Worm (Caenorhabditis elegans) whole organism, young adult: ENCODE results near the gene Y39B6A.13.

Experiments used
- C06A6.2 ChIP-seq: fragments of 200-800 bp; sonication (Bioruptor generic); conservative IDR thresholded peaks from 2 replicates; pipeline ENCODE4 v1.3.6; 2022; ENCODE audit warnings: missing genetic modification characterization, missing compliant biosample characterization
- C17E4.6 ChIP-seq: fragments of 200-800 bp; sonication (Bioruptor generic); IDR thresholded peaks from 2 replicates; pipeline ENCODE4 v1.3.6; 2022; ENCODE audit warnings: missing genetic modification reagents, missing genetic modification characterization, missing compliant biosample characterization
- F10E7.11 ChIP-seq: sonication (generic microtip); optimal IDR thresholded peaks from 2 replicates; lab custom pipeline; 2017; ENCODE audit warnings: mild to moderate bottlenecking, missing genetic modification characterization, moderate library complexity, missing compliant biosample characterization
- F55B11.4 ChIP-seq: sonication (generic microtip); optimal IDR thresholded peaks from 2 replicates; lab custom pipeline; 2016; ENCODE audit warnings: missing compliant biosample characterization, missing genetic modification characterization, borderline replicate concordance; ENCODE audit not compliant: insufficient read depth
- Y53F4B.3 ChIP-seq: fragments of 200-800 bp; sonication (Bioruptor generic); IDR thresholded peaks from 2 replicates; pipeline ENCODE4 v1.3.6; 2022; ENCODE audit warnings: missing genetic modification reagents, missing genetic modification characterization, missing compliant biosample characterization
- Y56A3A.18 ChIP-seq: fragments of 200-800 bp; sonication (Bioruptor generic); IDR thresholded peaks from 2 replicates; pipeline ENCODE4 v1.3.6; 2022; ENCODE audit warnings: missing genetic modification reagents, missing genetic modification characterization, missing compliant biosample characterization
- Y67H2A.10 ChIP-seq: fragments of 200-800 bp; sonication (Bioruptor generic); conservative IDR thresholded peaks from 2 replicates; pipeline ENCODE4 v1.3.6; 2022; ENCODE audit warnings: missing genetic modification reagents, missing genetic modification characterization, missing compliant biosample characterization
- Y79H2A.3 ChIP-seq: fragments of 200-800 bp; sonication (Bioruptor generic); conservative IDR thresholded peaks from 2 replicates; pipeline ENCODE4 v1.3.6; 2022; ENCODE audit warnings: missing genetic modification reagents, missing genetic modification characterization, missing compliant biosample characterization
- Y95B8A.8 ChIP-seq: fragments of 200-800 bp; sonication (Bioruptor generic); IDR thresholded peaks from 2 replicates; pipeline ENCODE4 v1.3.6; 2022; ENCODE audit warnings: missing genetic modification reagents, missing genetic modification characterization, missing compliant biosample characterization
- aptf-2 ChIP-seq: fragments of 200-800 bp; sonication (Bioruptor generic); conservative IDR thresholded peaks from 2 replicates; pipeline ENCODE4 v1.3.6; 2022; ENCODE audit warnings: missing genetic modification reagents, missing genetic modification characterization, missing compliant biosample characterization
- atf-7 ChIP-seq: sonication (generic microtip); optimal IDR thresholded peaks from 2 replicates; lab custom pipeline; 2017; ENCODE audit warnings: mild to moderate bottlenecking, missing genetic modification characterization, missing compliant biosample characterization
- attf-3 ChIP-seq: fragments of 200-800 bp; sonication (Bioruptor generic); conservative IDR thresholded peaks from 2 replicates; pipeline ENCODE4 v1.3.6; 2022; ENCODE audit warnings: missing genetic modification reagents, missing genetic modification characterization, missing compliant biosample characterization
- bed-2 ChIP-seq: fragments of 200-800 bp; sonication (Bioruptor generic); IDR thresholded peaks from 2 replicates; pipeline ENCODE4 v1.3.6; 2022; ENCODE audit warnings: missing genetic modification reagents, missing genetic modification characterization, missing compliant biosample characterization
- cebp-1 ChIP-seq, 2 experiments: fragments of 200-800 bp in 1 of 2; sonication (Bioruptor generic) in 1 of 2; sonication (generic microtip) in 1 of 2; IDR thresholded peaks in 1 of 2; optimal IDR thresholded peaks in 1 of 2; 2 replicates each; pipeline versions ENCODE4 v1.3.6 to Lab custom; 2017 to 2022; ENCODE audit warnings: missing compliant biosample characterization in 2 of 2, missing genetic modification characterization in 2 of 2, mild to moderate bottlenecking in 1 of 2, missing genetic modification reagents in 1 of 2, moderate library complexity in 1 of 2
- cebp-2 ChIP-seq: fragments of 200-800 bp; sonication (Bioruptor generic); IDR thresholded peaks from 2 replicates; pipeline ENCODE4 v1.3.6; 2022; ENCODE audit warnings: missing genetic modification characterization, missing compliant biosample characterization
- ceh-91 ChIP-seq: fragments of 200-800 bp; sonication (Bioruptor generic); IDR thresholded peaks from 2 replicates; pipeline ENCODE4 v1.3.6; 2022; ENCODE audit warnings: missing genetic modification reagents, missing genetic modification characterization, missing compliant biosample characterization
- chd-7 ChIP-seq: sonication (generic microtip); optimal IDR thresholded peaks from 2 replicates; lab custom pipeline; 2016; ENCODE audit warnings: mild to moderate bottlenecking, missing genetic modification characterization, moderate library complexity, missing compliant biosample characterization
- efl-1 ChIP-seq: fragments of 150-350 bp; optimal IDR thresholded peaks from 2 replicates; lab custom pipeline; 2014; ENCODE audit warnings: missing biosample characterization, missing genetic modification reagents, missing genetic modification characterization
- egl-44 ChIP-seq: fragments of 200-800 bp; sonication (Bioruptor generic); IDR thresholded peaks from 2 replicates; pipeline ENCODE4 v1.3.6; 2022; ENCODE audit warnings: missing genetic modification reagents, missing genetic modification characterization, missing compliant biosample characterization
- egrh-3 ChIP-seq: fragments of 200-800 bp; sonication (Bioruptor generic); IDR thresholded peaks from 2 replicates; pipeline ENCODE4 v1.3.6; 2022; ENCODE audit warnings: missing genetic modification reagents, missing genetic modification characterization, missing compliant biosample characterization
- hlh-12 ChIP-seq: sonication (generic microtip); optimal IDR thresholded peaks from 2 replicates; lab custom pipeline; 2016; ENCODE audit warnings: missing genetic modification characterization, missing compliant biosample characterization
- lin-35 ChIP-seq, 3 experiments: fragments of 150-350 bp in 2 of 3; sonication (generic microtip) in 1 of 3; optimal IDR thresholded peaks; 2 replicates each; lab custom pipeline; 2014 to 2018; ENCODE audit warnings: missing biosample characterization in 3 of 3, missing genetic modification characterization in 3 of 3, missing genetic modification reagents in 3 of 3
- mes-4 ChIP-seq: sonication (generic microtip); optimal IDR thresholded peaks from 2 replicates; lab custom pipeline; 2016; ENCODE audit warnings: missing genotype, missing genetic modification characterization, missing compliant biosample characterization
- mxl-1 ChIP-seq: sonication (generic microtip); optimal IDR thresholded peaks from 2 replicates; lab custom pipeline; 2016; ENCODE audit warnings: missing genetic modification characterization, missing compliant biosample characterization
- nfya-1 ChIP-seq: sonication (generic microtip); optimal IDR thresholded peaks from 2 replicates; lab custom pipeline; 2017; ENCODE audit warnings: antibody characterized with exemption, missing compliant biosample characterization, missing genetic modification characterization, borderline replicate concordance; ENCODE audit not compliant: insufficient read depth
- nfyb-1 ChIP-seq: fragments of 200-800 bp; sonication (Bioruptor generic); IDR thresholded peaks from 2 replicates; pipeline ENCODE4 v1.3.6; 2022; ENCODE audit warnings: missing genetic modification reagents, missing genetic modification characterization, missing compliant biosample characterization
- pha-4 ChIP-seq: fragments of 150-350 bp; sonication (generic microtip); optimal IDR thresholded peaks from 2 replicates; lab custom pipeline; 2014; ENCODE audit warnings: missing biosample characterization, missing genetic modification reagents, missing genetic modification characterization
- rcor-1 ChIP-seq: fragments of 200-800 bp; sonication (Bioruptor generic); IDR thresholded peaks from 2 replicates; pipeline ENCODE4 v1.3.6; 2022; ENCODE audit warnings: missing genetic modification reagents, missing genetic modification characterization, missing compliant biosample characterization
- rpc-1 ChIP-seq, 2 experiments: fragments of 150-350 bp in 1 of 2; sonication (generic microtip) in 1 of 2; optimal IDR thresholded peaks; 2 replicates each; lab custom pipeline; 2014 to 2018; ENCODE audit warnings: missing biosample characterization in 1 of 2, missing genetic modification characterization in 1 of 2, missing genetic modification reagents in 1 of 2, missing genotype in 1 of 2
- sptf-2 ChIP-seq: fragments of 200-800 bp; sonication (Bioruptor generic); optimal IDR thresholded peaks from 2 replicates; lab custom pipeline; 2018; ENCODE audit warnings: mild to moderate bottlenecking, missing genetic modification characterization, missing compliant biosample characterization
- zfh-2 ChIP-seq: fragments of 200-800 bp; sonication (Bioruptor generic); conservative IDR thresholded peaks from 2 replicates; pipeline ENCODE4 v1.3.6; 2022; ENCODE audit warnings: missing genetic modification reagents, missing genetic modification characterization, missing compliant biosample characterization
- ztf-25 ChIP-seq: fragments of 200-800 bp; sonication (Bioruptor generic); IDR thresholded peaks from 2 replicates; pipeline ENCODE4 v1.3.6; 2022; ENCODE audit warnings: missing genetic modification reagents, missing genetic modification characterization, missing compliant biosample characterization
- ztf-6 ChIP-seq: fragments of 200-800 bp; sonication (Bioruptor generic); IDR thresholded peaks from 2 replicates; pipeline ENCODE4 v1.3.6; 2022; ENCODE audit warnings: missing genetic modification reagents, missing genetic modification characterization, missing compliant biosample characterization

The Y39B6A.13 gene

DNA sequence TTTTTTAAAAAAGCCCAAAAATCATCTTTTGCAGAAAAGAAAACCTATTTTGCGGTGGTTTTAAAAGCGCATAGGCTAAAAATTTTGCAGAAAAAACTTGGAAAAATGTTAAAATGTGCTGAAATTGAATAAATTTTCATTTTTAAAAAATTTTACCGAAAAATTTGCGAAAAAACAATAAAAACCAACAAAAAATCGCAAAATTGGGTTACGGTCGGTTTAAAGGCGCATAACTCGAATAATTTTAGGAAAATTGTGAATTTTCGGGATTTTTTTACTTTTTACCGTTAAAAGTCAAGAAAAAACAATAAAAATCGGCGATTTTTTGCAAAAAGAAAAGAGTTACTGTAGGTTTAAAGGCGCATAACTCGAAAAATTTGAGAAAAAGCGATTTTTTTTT, 6.0 kb upstream of the Y39B6A.13 start (continued):
- no peak for TF ChIP-seq Y67H2A.10

DNA sequence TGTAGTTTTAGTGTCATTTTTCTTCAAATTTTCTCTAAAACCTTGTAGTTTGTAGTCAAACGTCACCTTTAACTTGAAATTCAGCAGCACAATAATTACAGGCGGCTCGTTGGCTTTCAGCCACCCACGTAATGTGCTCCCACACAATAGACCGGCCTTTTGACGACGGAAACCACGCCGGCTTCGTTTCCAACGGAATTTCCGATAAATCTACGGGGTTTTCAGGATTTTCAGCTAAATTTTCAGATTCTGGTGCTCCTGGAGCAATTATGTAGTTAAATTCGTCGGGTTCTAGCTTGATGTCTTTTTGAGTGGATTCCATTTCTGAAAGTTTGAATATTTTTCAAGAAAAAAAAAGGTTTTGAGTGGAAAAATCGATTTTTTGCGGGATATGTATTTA, 5.4 kb upstream of the Y39B6A.13 start, which contains the start of gene bed-1:
Gene bed-1, minus strand, starts transcription at position 337 of the 400 bp plus-strand sequence.
- TF ChIP-seq egrh-3 (no peak), sptf-2 (GFP tag; lab: Kevin White, UChicago) (no peak), efl-1 (GFP tag; lab: Kevin White, UChicago) (no peak), C06A6.2 (GFP tag; lab: Robert Waterston, UW) (no peak), pha-4 (no peak), ztf-6 (GFP tag; lab: Robert Waterston, UW) (no peak), mxl-1 (no peak), rcor-1 (no peak)

DNA sequence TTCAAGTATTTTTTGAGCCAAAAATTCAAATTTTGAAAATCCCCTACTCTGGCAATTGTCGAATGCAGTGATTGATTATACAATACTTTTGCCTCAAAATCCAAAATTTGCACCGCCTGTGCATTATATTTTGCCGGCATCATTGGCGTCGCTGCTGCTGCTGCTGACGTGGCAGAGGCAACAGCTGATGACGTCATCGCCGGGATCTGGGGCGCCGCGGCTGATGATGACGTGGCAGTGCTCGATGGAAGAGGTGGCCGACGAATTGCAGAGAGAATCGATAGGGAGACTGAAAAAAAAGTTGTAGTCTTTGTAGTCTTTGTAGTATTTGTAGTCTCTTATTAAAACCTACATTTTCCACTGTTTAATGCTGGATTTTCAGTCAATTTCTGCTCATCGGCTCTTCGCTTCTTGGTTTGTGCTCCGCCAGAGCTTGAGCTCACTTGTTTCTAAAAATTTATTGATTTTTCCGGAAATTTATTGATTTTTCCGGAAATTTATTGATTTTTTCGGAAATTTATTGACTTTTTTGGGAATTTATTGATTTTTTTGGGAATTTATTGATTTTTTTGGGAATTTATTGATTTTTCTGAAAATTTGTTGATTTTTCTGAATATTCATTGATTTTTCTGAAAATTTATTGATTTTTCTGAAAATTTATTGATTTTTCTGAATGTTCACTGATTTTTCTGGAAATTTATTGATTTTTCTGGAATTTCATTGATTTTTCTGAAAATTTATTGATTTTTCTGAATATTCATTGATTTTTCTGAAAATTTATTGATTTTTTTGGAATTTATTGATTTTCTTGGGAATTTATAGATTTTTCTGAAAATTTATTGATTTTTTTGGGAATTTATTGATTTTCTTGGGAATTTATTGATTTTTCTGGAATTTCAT, 1.8 kb upstream of the Y39B6A.13 start:
- TF ChIP-seq attf-3 (GFP tag; lab: Robert Waterston, UW) (no peak), zfh-2 (GFP tag; lab: Robert Waterston, UW) (peak; percentile 74)

DNA sequence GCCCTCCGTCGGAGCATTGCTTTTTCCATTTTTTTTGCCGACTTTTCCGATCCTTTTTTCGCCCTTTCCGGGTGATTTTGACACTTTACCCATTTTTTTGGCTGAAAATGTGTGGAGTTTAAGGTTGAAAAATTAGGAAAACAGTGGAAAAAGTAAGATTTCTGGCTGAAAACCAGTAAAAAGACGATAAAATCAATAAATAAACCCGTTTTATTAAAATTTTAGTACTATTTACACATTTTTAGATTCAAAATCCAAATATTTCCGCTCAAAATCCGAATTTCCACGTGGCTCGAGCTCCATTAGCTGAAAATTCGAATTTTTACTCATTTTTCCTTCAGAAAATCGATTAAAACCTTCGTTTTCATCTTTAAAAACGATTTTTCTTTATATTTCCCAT, 913 bp downstream of the Y39B6A.13 start, which contains the start of gene pro-3:
Gene pro-3, minus strand, starts transcription at position 101 of the 400 bp plus-strand sequence.
- no peak for TF ChIP-seq chd-7 (tag; lab: Kevin White, UChicago)
- TF ChIP-seq lin-35 (GFP tag; optimal IDR thresholded peaks at IDR 0.05; lab: Kevin White, UChicago): no peak
- TF ChIP-seq nfyb-1 (GFP tag; lab: Robert Waterston, UW): no peak
- TF ChIP-seq mes-4 (tag; lab: Kevin White, UChicago): no peak
- TF ChIP-seq nfya-1 (tag; lab: Kevin White, UChicago): no peak
- no peak for TF ChIP-seq cebp-1 (GFP tag; IDR thresholded peaks at IDR 0.05; lab: Robert Waterston, UW)
- TF ChIP-seq cebp-1 (tag; optimal IDR thresholded peaks at IDR 0.05; lab: Kevin White, UChicago): no peak
- TF ChIP-seq Y95B8A.8 (GFP tag; lab: Robert Waterston, UW): no peak

DNA sequence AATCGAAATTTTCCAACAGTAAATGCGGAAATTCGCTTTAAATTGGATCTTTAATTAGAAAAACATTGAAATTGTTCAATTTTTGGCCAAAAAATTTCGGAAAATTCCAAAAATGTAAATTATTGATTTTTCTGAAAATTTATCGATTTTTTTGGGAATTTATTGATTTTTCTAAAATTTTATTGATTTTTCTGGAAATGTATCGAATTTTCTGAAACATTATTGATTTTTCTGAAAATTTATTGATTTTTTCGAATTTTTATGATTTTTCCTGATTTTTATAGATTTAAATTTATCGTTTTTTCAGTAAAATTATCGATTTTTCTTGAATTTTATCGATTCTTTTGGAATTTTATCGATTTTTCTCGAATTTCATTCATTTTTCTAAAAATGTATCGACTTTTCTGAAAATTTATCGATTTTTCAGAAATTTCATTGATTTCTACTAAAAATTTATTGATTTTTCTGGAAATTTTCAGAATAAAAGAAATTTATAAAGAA, 2.3 kb downstream of the Y39B6A.13 start:
- TF ChIP-seq cebp-2 (GFP tag; lab: Robert Waterston, UW): no peak
- no peak for TF ChIP-seq F55B11.4 (tag; lab: Kevin White, UChicago)
- TF ChIP-seq Y53F4B.3 (GFP tag; lab: Robert Waterston, UW): no peak
- no peak for TF ChIP-seq ztf-25 (GFP tag; lab: Robert Waterston, UW)
- no peak for TF ChIP-seq bed-2 (GFP tag; lab: Robert Waterston, UW)
- no peak for TF ChIP-seq Y56A3A.18 (GFP tag; lab: Robert Waterston, UW)
- no peak for TF ChIP-seq C17E4.6 (GFP tag; lab: Robert Waterston, UW)
- no peak for TF ChIP-seq aptf-2 (GFP tag; lab: Robert Waterston, UW)
- no peak for TF ChIP-seq hlh-12 (tag; lab: Kevin White, UChicago)
- TF ChIP-seq Y79H2A.3 (GFP tag; lab: Robert Waterston, UW): no peak
- no peak for TF ChIP-seq rcor-1
- TF ChIP-seq ceh-91: no peak
- no peak for TF ChIP-seq egl-44 (GFP tag; lab: Robert Waterston, UW)
- no peak for TF ChIP-seq atf-7 (tag; lab: Kevin White, UChicago)
- TF ChIP-seq F10E7.11 (tag; lab: Kevin White, UChicago): no peak
- TF ChIP-seq rpc-1 (optimal IDR thresholded peaks at IDR 0.05; lab: Kevin White, UChicago): no peak
- no peak for TF ChIP-seq rpc-1 (tag; optimal IDR thresholded peaks at IDR 0.05; lab: Kevin White, UChicago)
